Worm (Caenorhabditis elegans): ENCODE measurements around the gene sfrp-1.

DNA sequence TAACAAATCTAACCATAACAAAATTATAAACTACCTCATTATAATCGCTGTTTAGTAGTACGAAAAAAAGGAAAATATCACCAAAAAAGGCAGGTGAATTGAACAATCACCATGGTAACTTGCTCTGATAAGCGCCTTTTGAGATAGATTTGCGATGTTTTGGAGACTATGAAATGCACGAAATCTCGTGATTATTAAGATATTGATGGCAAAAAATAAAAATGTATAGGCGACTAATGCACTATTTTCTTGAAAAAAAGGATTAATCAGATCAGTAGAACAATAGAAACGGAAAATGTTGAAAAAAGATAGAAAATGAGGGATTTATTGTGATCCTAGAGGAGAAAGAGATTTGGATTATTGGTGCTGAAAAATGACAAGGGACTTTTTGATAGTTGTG lies 13.7 kb downstream of the sfrp-1 start:
- TF ChIP-seq pha-4 (tag; optimal IDR thresholded peaks at IDR 0.05) (no peak), nhr-237 (tag; optimal IDR thresholded peaks at IDR 0.05) (no peak), bed-3 (GFP tag; optimal IDR thresholded peaks at IDR 0.05) (no peak), lsy-2 (tag; optimal IDR thresholded peaks at IDR 0.05) (no peak)

Data from whole organism, mixed stage, embryonic.